Fruit fly (Drosophila melanogaster) whole organism, prepupa: Measurements from ENCODE around the gene Acbp3.
A peak's percentile ranks its signal among the peaks of the same experiment; 100 is the strongest.

Experiments
- Blimp-1 ChIP-seq: fragments of 200-800 bp; sonication (Bioruptor generic); optimal IDR thresholded peaks from 3 replicates; lab custom pipeline; 2017; ENCODE audit warnings: missing biosample characterization, missing genetic modification characterization, mild to moderate bottlenecking, moderate library complexity, missing genetic modification reagents
- CG10631 ChIP-seq: fragments of 200-800 bp; sonication (Bioruptor generic); optimal IDR thresholded peaks from 2 replicates; lab custom pipeline; 2016; ENCODE audit warnings: missing biosample characterization, missing genetic modification characterization
- CG10669 ChIP-seq: fragments of 200-800 bp; sonication (Bioruptor generic); optimal IDR thresholded peaks from 3 replicates; lab custom pipeline; 2018; ENCODE audit warnings: missing biosample characterization, mild to moderate bottlenecking, missing genetic modification characterization, moderate library complexity
- CG11294 ChIP-seq: fragments of 200-800 bp; sonication (Bioruptor generic); IDR thresholded peaks from 2 replicates; pipeline ENCODE4 v1.3.6; 2022; ENCODE audit warnings: missing biosample characterization, missing genetic modification characterization
- CG11762 ChIP-seq: fragments of 200-800 bp; sonication (Bioruptor generic); optimal IDR thresholded peaks from 3 replicates; lab custom pipeline; 2016; ENCODE audit warnings: missing biosample characterization, missing genetic modification characterization; ENCODE audit not compliant: insufficient read depth
- CG11902 ChIP-seq: fragments of 200-800 bp; sonication (Bioruptor generic); optimal IDR thresholded peaks from 3 replicates; lab custom pipeline; 2016; ENCODE audit warnings: missing biosample characterization, missing genetic modification characterization
- CG15336 ChIP-seq: fragments of 200-800 bp; sonication (Bioruptor generic); IDR thresholded peaks from 2 replicates; pipeline ENCODE4 v1.3.6; 2022; ENCODE audit warnings: missing biosample characterization, missing genetic modification characterization
- CG1621 ChIP-seq: fragments of 200-800 bp; sonication (Bioruptor generic); optimal IDR thresholded peaks from 3 replicates; lab custom pipeline; 2018; ENCODE audit warnings: missing biosample characterization, mild to moderate bottlenecking, missing genetic modification characterization
- CG16779 ChIP-seq: fragments of 200-800 bp; sonication (Bioruptor generic); optimal IDR thresholded peaks from 3 replicates; lab custom pipeline; 2017; ENCODE audit warnings: missing biosample characterization, mild to moderate bottlenecking, missing genetic modification characterization
- CG3032 ChIP-seq: fragments of 200-800 bp; optimal IDR thresholded peaks from 2 replicates; lab custom pipeline; 2019; ENCODE audit warnings: missing biosample characterization, mild to moderate bottlenecking, missing genetic modification characterization, moderate library complexity
- CG32006 ChIP-seq: fragments of 200-800 bp; sonication (Bioruptor generic); optimal IDR thresholded peaks from 3 replicates; lab custom pipeline; 2017; ENCODE audit warnings: missing biosample characterization, mild to moderate bottlenecking, missing genetic modification characterization
- CG34406 ChIP-seq: fragments of 200-800 bp; sonication (Bioruptor generic); optimal IDR thresholded peaks from 3 replicates; lab custom pipeline; 2016; ENCODE audit warnings: missing biosample characterization, missing genetic modification characterization
- CG3919 ChIP-seq: fragments of 200-800 bp; sonication (Bioruptor generic); optimal IDR thresholded peaks from 3 replicates; lab custom pipeline; 2016; ENCODE audit warnings: missing biosample characterization, missing genetic modification characterization
- CG4318 ChIP-seq: fragments of 200-800 bp; sonication (Bioruptor generic); optimal IDR thresholded peaks from 3 replicates; lab custom pipeline; 2017; ENCODE audit warnings: missing biosample characterization, mild to moderate bottlenecking, missing genetic modification characterization
- CG6163 ChIP-seq: fragments of 200-800 bp; sonication (Bioruptor generic); IDR thresholded peaks from 3 replicates; pipeline ENCODE4 v1.3.6; 2022; ENCODE audit warnings: missing biosample characterization, missing genetic modification characterization
- CG6276 ChIP-seq: fragments of 200-800 bp; sonication (Bioruptor generic); optimal IDR thresholded peaks from 2 replicates; lab custom pipeline; 2017; ENCODE audit warnings: missing biosample characterization, mild to moderate bottlenecking, missing genetic modification characterization
- CG6792 ChIP-seq: fragments of 200-800 bp; sonication (Bioruptor generic); optimal IDR thresholded peaks from 3 replicates; lab custom pipeline; 2016; ENCODE audit warnings: missing biosample characterization, missing genetic modification characterization
- CG6808 ChIP-seq: fragments of 200-800 bp; sonication (Bioruptor generic); optimal IDR thresholded peaks from 3 replicates; lab custom pipeline; 2017; ENCODE audit warnings: missing biosample characterization, missing genetic modification characterization, mild to moderate bottlenecking, moderate library complexity, missing genetic modification reagents
- CG6854 ChIP-seq: fragments of 200-800 bp; sonication (Bioruptor generic); optimal IDR thresholded peaks from 2 replicates; lab custom pipeline; 2017; ENCODE audit warnings: missing biosample characterization, mild to moderate bottlenecking, missing genetic modification characterization
- CG7368 ChIP-seq: fragments of 200-800 bp; sonication (Bioruptor generic); optimal IDR thresholded peaks from 3 replicates; lab custom pipeline; 2016; ENCODE audit warnings: missing biosample characterization, missing genetic modification characterization
- CG8632 ChIP-seq: fragments of 200-800 bp; sonication (Bioruptor generic); optimal IDR thresholded peaks from 3 replicates; lab custom pipeline; 2016; ENCODE audit warnings: missing biosample characterization, missing genetic modification characterization
- CG9139 ChIP-seq: fragments of 200-800 bp; sonication (Bioruptor generic); optimal IDR thresholded peaks from 3 replicates; lab custom pipeline; 2017; ENCODE audit warnings: missing biosample characterization, mild to moderate bottlenecking, missing genetic modification characterization
- Eip75B ChIP-seq: fragments of 200-800 bp; sonication (Bioruptor generic); optimal IDR thresholded peaks from 3 replicates; lab custom pipeline; 2016; ENCODE audit warnings: missing biosample characterization, missing genetic modification characterization
- Eip93F ChIP-seq: fragments of 200-800 bp; sonication (Bioruptor generic); optimal IDR thresholded peaks from 2 replicates; lab custom pipeline; 2016; ENCODE audit warnings: missing biosample characterization, mild to moderate bottlenecking, missing genetic modification characterization
- Ets96B ChIP-seq: fragments of 200-800 bp; optimal IDR thresholded peaks from 2 replicates; lab custom pipeline; 2019; ENCODE audit warnings: missing biosample characterization, mild to moderate bottlenecking, missing genetic modification characterization, moderate library complexity
- Hr39 ChIP-seq: fragments of 200-800 bp; sonication (Bioruptor generic); optimal IDR thresholded peaks from 2 replicates; lab custom pipeline; 2016; ENCODE audit warnings: missing biosample characterization, missing genetic modification characterization
- Hr4 ChIP-seq: fragments of 200-800 bp; sonication (Bioruptor generic); optimal IDR thresholded peaks from 3 replicates; lab custom pipeline; 2016; ENCODE audit warnings: missing biosample characterization, missing genetic modification characterization
- Lpt ChIP-seq: fragments of 200-800 bp; sonication (Bioruptor generic); optimal IDR thresholded peaks from 3 replicates; lab custom pipeline; 2016; ENCODE audit warnings: missing biosample characterization, missing genetic modification characterization
- Met ChIP-seq: fragments of 200-800 bp; sonication (Bioruptor generic); optimal IDR thresholded peaks from 3 replicates; lab custom pipeline; 2016; ENCODE audit warnings: missing biosample characterization, missing genetic modification characterization
- OdsH ChIP-seq: fragments of 200-800 bp; sonication (Bioruptor generic); optimal IDR thresholded peaks from 3 replicates; lab custom pipeline; 2016; ENCODE audit warnings: missing biosample characterization, missing genetic modification characterization
- Sox102F ChIP-seq: fragments of 200-800 bp; sonication (Bioruptor generic); optimal IDR thresholded peaks from 2 replicates; lab custom pipeline; 2016; ENCODE audit warnings: missing biosample characterization, mild to moderate bottlenecking, missing genetic modification characterization
- Sox14 ChIP-seq: fragments of 200-800 bp; sonication (Bioruptor generic); optimal IDR thresholded peaks from 3 replicates; lab custom pipeline; 2016; ENCODE audit warnings: missing biosample characterization, missing genetic modification characterization
- achi ChIP-seq: fragments of 200-800 bp; sonication (Bioruptor generic); optimal IDR thresholded peaks from 3 replicates; lab custom pipeline; 2016; ENCODE audit warnings: missing biosample characterization, missing genetic modification characterization
- acj6 ChIP-seq: fragments of 200-800 bp; sonication (Bioruptor generic); optimal IDR thresholded peaks from 3 replicates; lab custom pipeline; 2016; ENCODE audit warnings: missing biosample characterization, missing genetic modification characterization
- cyc ChIP-seq: fragments of 200-800 bp; sonication (Bioruptor generic); optimal IDR thresholded peaks from 3 replicates; lab custom pipeline; 2016; ENCODE audit warnings: missing biosample characterization, missing genetic modification characterization
- dac ChIP-seq: fragments of 200-800 bp; sonication (Bioruptor generic); optimal IDR thresholded peaks from 2 replicates; lab custom pipeline; 2017; ENCODE audit warnings: missing biosample characterization, mild to moderate bottlenecking, missing genetic modification characterization
- dsx ChIP-seq: fragments of 200-800 bp; optimal IDR thresholded peaks from 3 replicates; lab custom pipeline; 2019; ENCODE audit warnings: missing biosample characterization, mild to moderate bottlenecking, missing genetic modification characterization, moderate library complexity; ENCODE audit not compliant: poor library complexity, severe bottlenecking
- eg ChIP-seq: fragments of 200-800 bp; sonication (Bioruptor generic); IDR thresholded peaks from 3 replicates; pipeline ENCODE4 v1.3.6; 2022; ENCODE audit warnings: missing biosample characterization, missing genetic modification characterization
- esn ChIP-seq: fragments of 200-800 bp; sonication (Bioruptor generic); optimal IDR thresholded peaks from 2 replicates; lab custom pipeline; 2016; ENCODE audit warnings: missing biosample characterization, mild to moderate bottlenecking, missing genetic modification characterization, moderate library complexity
- fd85E ChIP-seq: fragments of 200-800 bp; sonication (Bioruptor generic); optimal IDR thresholded peaks from 3 replicates; lab custom pipeline; 2016; ENCODE audit warnings: missing biosample characterization, missing genetic modification characterization
- fkh ChIP-seq: fragments of 200-800 bp; sonication (Bioruptor generic); optimal IDR thresholded peaks from 3 replicates; lab custom pipeline; 2017; ENCODE audit warnings: missing biosample characterization, mild to moderate bottlenecking, missing genetic modification characterization, moderate library complexity
- pdm3 ChIP-seq: fragments of 200-800 bp; sonication (Bioruptor generic); optimal IDR thresholded peaks from 3 replicates; lab custom pipeline; 2016; ENCODE audit warnings: missing biosample characterization, missing genetic modification characterization
- salr ChIP-seq, 2 experiments: fragments of 200-800 bp; sonication (Bioruptor generic); optimal IDR thresholded peaks; 3 replicates each; lab custom pipeline; 2016 to 2018; ENCODE audit warnings: missing biosample characterization in 2 of 2, missing genetic modification characterization in 2 of 2, mild to moderate bottlenecking in 1 of 2
- spab ChIP-seq: fragments of 200-800 bp; sonication (Bioruptor generic); optimal IDR thresholded peaks from 2 replicates; lab custom pipeline; 2017; ENCODE audit warnings: missing biosample characterization, mild to moderate bottlenecking, missing genetic modification characterization, missing genetic modification reagents
- topi ChIP-seq: fragments of 200-800 bp; sonication (Bioruptor generic); optimal IDR thresholded peaks from 3 replicates; lab custom pipeline; 2016; ENCODE audit warnings: missing biosample characterization, missing genetic modification characterization
- vri ChIP-seq: fragments of 200-800 bp; sonication (Bioruptor generic); optimal IDR thresholded peaks from 3 replicates; lab custom pipeline; 2016; ENCODE audit warnings: missing biosample characterization, mild to moderate bottlenecking, missing genetic modification characterization

The Acbp3 gene

dm6 chr3L:7087347-7087746 is 43.3 kb upstream of the Acbp3 start (continued):
- TF ChIP-seq Eip75B (GFP tag; lab: Kevin White, UChicago): peak; percentile 43
- TF ChIP-seq Eip93F: no peak
- TF ChIP-seq CG1621 (tag; lab: Kevin White, UChicago): no peak
- no peak for TF ChIP-seq CG4318
- TF ChIP-seq CG11762 (GFP tag; lab: Kevin White, UChicago): no peak
- no peak for TF ChIP-seq CG6854 (GFP tag; lab: Kevin White, UChicago)
- no peak for TF ChIP-seq dsx (GFP tag; lab: Kevin White, UChicago)
- peak; percentile 16 for TF ChIP-seq CG9139 (GFP tag; lab: Kevin White, UChicago)
- TF ChIP-seq CG7368: peak; percentile 29
- no peak for TF ChIP-seq CG15336 (GFP tag; lab: Robert Waterston, UW)
- TF ChIP-seq CG11902 (GFP tag; lab: Kevin White, UChicago): no peak
- no peak for TF ChIP-seq Hr39 (GFP tag; lab: Kevin White, UChicago)
- TF ChIP-seq CG11294 (GFP tag; lab: Robert Waterston, UW): no peak
- TF ChIP-seq topi (GFP tag; lab: Kevin White, UChicago): no peak
- TF ChIP-seq fkh: no peak
- TF ChIP-seq Hr4 (GFP tag; lab: Kevin White, UChicago): peak; percentile 4
- no peak for TF ChIP-seq Blimp-1 (GFP tag; lab: Kevin White, UChicago)
- TF ChIP-seq Lpt (GFP tag; lab: Kevin White, UChicago): no peak
- no peak for TF ChIP-seq achi (GFP tag; lab: Kevin White, UChicago)
- TF ChIP-seq CG3032 (tag; lab: Kevin White, UChicago): peak; percentile 61
- no peak for TF ChIP-seq CG34406 (GFP tag; lab: Kevin White, UChicago)
- TF ChIP-seq eg (GFP tag; lab: Robert Waterston, UW): no peak
- no peak for TF ChIP-seq cyc
- peak; percentile 46 for TF ChIP-seq spab (GFP tag; lab: Kevin White, UChicago)
- peak; percentile 10 for TF ChIP-seq CG10631 (GFP tag; lab: Kevin White, UChicago)
- no peak for TF ChIP-seq dac (GFP tag; lab: Kevin White, UChicago)
- TF ChIP-seq CG6163 (GFP tag; lab: Robert Waterston, UW): no peak
- TF ChIP-seq Sox102F (GFP tag; lab: Kevin White, UChicago): no peak
- no peak for TF ChIP-seq esn (GFP tag; lab: Kevin White, UChicago)
- no peak for TF ChIP-seq Met (GFP tag; lab: Kevin White, UChicago)
- peak; percentile 44 for TF ChIP-seq CG10669
- TF ChIP-seq CG6792 (GFP tag; lab: Kevin White, UChicago): no peak
- peak; percentile 27 for TF ChIP-seq CG3919 (GFP tag; lab: Kevin White, UChicago)
- TF ChIP-seq CG6276 (GFP tag; lab: Kevin White, UChicago): no peak
- no peak for TF ChIP-seq acj6
- peak; percentile 19 for TF ChIP-seq Ets96B (tag; lab: Kevin White, UChicago)
- TF ChIP-seq pdm3 (GFP tag; lab: Kevin White, UChicago): peak; percentile 2

dm6 chr3L:7088687-7089086 is 42.0 kb upstream of the Acbp3 start, which contains the start of gene Cpr65Eb:
Cpr65Eb (minus strand) TSS chr3L:7088787.
- TF ChIP-seq fkh: no peak
- no peak for TF ChIP-seq dac (GFP tag; lab: Kevin White, UChicago)
- no peak for TF ChIP-seq eg (GFP tag; lab: Robert Waterston, UW)
- TF ChIP-seq, all 60 proteins: peak for 0

dm6 chr3L:7090764-7091163 is 39.9 kb upstream of the Acbp3 start:
- peak; percentile 26 for TF ChIP-seq CG8632 (GFP tag; lab: Kevin White, UChicago)
- no peak for TF ChIP-seq Sox14 (GFP tag; lab: Kevin White, UChicago)
- TF ChIP-seq CG11294 (GFP tag; lab: Robert Waterston, UW): no peak
- TF ChIP-seq salr (GFP tag; optimal IDR thresholded peaks at IDR 0.05; lab: Kevin White, UChicago): no peak
- TF ChIP-seq CG11762 (GFP tag; lab: Kevin White, UChicago): peak; percentile 43
- peak; percentile 25 for TF ChIP-seq CG32006 (GFP tag; lab: Kevin White, UChicago)
- no peak for TF ChIP-seq Hr39 (GFP tag; lab: Kevin White, UChicago)
- TF ChIP-seq eg (GFP tag; lab: Robert Waterston, UW): peak; percentile 56; the same call in 1 of the 3 replicates
- TF ChIP-seq CG6808: peak; percentile 22
- no peak for TF ChIP-seq fd85E
- peak; percentile 26 for TF ChIP-seq topi (GFP tag; lab: Kevin White, UChicago)
- TF ChIP-seq Eip93F: no peak
- TF ChIP-seq OdsH (GFP tag; lab: Kevin White, UChicago): peak; percentile 18
- TF ChIP-seq CG10631 (GFP tag; lab: Kevin White, UChicago): peak; percentile 31
- no peak for TF ChIP-seq dac (GFP tag; lab: Kevin White, UChicago)
- peak; percentile 34 for TF ChIP-seq CG6792 (GFP tag; lab: Kevin White, UChicago)
- TF ChIP-seq esn (GFP tag; lab: Kevin White, UChicago): no peak
- TF ChIP-seq acj6: peak; percentile 43
- TF ChIP-seq CG3032 (tag; lab: Kevin White, UChicago): peak; percentile 43
- no peak for TF ChIP-seq CG16779 (tag; lab: Kevin White, UChicago)
- no peak for TF ChIP-seq vri (GFP tag; lab: Kevin White, UChicago)
- TF ChIP-seq CG3919 (GFP tag; lab: Kevin White, UChicago): peak; percentile 77
- no peak for TF ChIP-seq dsx (GFP tag; lab: Kevin White, UChicago)
